Worm (Caenorhabditis elegans): ENCODE results near the gene math-3.

DNA sequence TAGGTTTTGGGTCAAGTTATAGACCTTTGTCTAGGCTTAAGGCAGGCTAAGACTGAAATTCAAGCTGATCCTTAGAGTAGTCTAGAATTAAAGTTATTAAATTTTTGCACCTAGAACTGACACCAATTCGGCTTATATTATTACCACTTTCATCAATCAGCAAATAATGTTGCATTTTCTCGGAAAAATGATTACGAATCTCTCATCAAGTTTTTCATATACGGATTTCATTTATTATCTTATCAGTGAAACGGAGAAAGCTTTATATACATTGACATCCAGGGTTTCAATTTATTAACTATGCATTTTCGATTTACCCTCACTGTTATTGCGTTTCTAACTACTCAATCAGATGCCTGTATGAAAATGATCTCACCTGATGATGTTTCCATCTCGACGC lies 30.6 kb upstream of the math-3 start, which contains the start of gene K07G6.1:
- no peak for TF ChIP-seq hmg-4 (GFP tag; optimal IDR thresholded peaks at IDR 0.05)
- no peak for TF ChIP-seq hmbx-1 (tag; optimal IDR thresholded peaks at IDR 0.05)
- no peak for TF ChIP-seq ama-1 (optimal IDR thresholded peaks at IDR 0.05)
- no peak for TF ChIP-seq hnd-1 (tag; optimal IDR thresholded peaks at IDR 0.05)
- TF ChIP-seq flt-1 (GFP tag; IDR thresholded peaks at IDR 0.05) = no peak
